Worm (Caenorhabditis elegans) whole organism, L4 larva: ENCODE measurements around the gene F19B2.6.

Experiments
- F44E2.7 ChIP-seq: fragments of 200-800 bp; sonication (Bioruptor generic); IDR thresholded peaks from 2 replicates; pipeline ENCODE4 v2.1.2; 2022; ENCODE audit warnings: missing genetic modification characterization, missing compliant biosample characterization
- F49E8.2 ChIP-seq: sonication (generic microtip); optimal IDR thresholded peaks from 2 replicates; lab custom pipeline; 2016; ENCODE audit warnings: missing compliant biosample characterization, mild to moderate bottlenecking, missing genetic modification characterization, borderline replicate concordance
- T20F7.1 ChIP-seq: fragments of 200-800 bp; sonication (Bioruptor generic); optimal IDR thresholded peaks from 2 replicates; lab custom pipeline; 2018; ENCODE audit warnings: mild to moderate bottlenecking, missing genetic modification characterization, missing compliant biosample characterization
- T26A8.4 ChIP-seq: fragments of 200-800 bp; sonication (Bioruptor generic); IDR thresholded peaks from 2 replicates; pipeline ENCODE4 v1.3.6; 2022; ENCODE audit warnings: missing genetic modification characterization, missing compliant biosample characterization
- Y5F2A.4 ChIP-seq: fragments of 200-800 bp; sonication (Bioruptor generic); optimal IDR thresholded peaks from 2 replicates; lab custom pipeline; 2018; ENCODE audit warnings: mild to moderate bottlenecking, missing genetic modification characterization, missing compliant biosample characterization
- Y75B8A.6 ChIP-seq: fragments of 200-800 bp; sonication (Bioruptor generic); IDR thresholded peaks from 2 replicates; pipeline ENCODE4 v1.3.6; 2022; ENCODE audit warnings: missing genetic modification reagents, missing genetic modification characterization, missing compliant biosample characterization
- aha-1 ChIP-seq: fragments of 150-350 bp; peaks from one replicate; lab custom pipeline; 2014; ENCODE audit warnings: missing biosample characterization, missing genetic modification characterization
- arid-1 ChIP-seq: fragments of 200-800 bp; sonication (Bioruptor generic); conservative IDR thresholded peaks from 2 replicates; pipeline ENCODE4 v1.3.6; 2022; ENCODE audit warnings: missing genetic modification reagents, missing genetic modification characterization, missing compliant biosample characterization
- ceh-20 ChIP-seq: fragments of 200-800 bp; sonication (Bioruptor generic); IDR thresholded peaks from 2 replicates; pipeline ENCODE4 v1.3.6; 2022; ENCODE audit warnings: missing genetic modification reagents, missing genetic modification characterization, missing compliant biosample characterization
- ceh-44 ChIP-seq: fragments of 200-800 bp; sonication (Bioruptor generic); IDR thresholded peaks from 2 replicates; pipeline ENCODE4 v1.3.6; 2022; ENCODE audit warnings: missing genetic modification reagents, missing genetic modification characterization, missing compliant biosample characterization
- ceh-62 ChIP-seq: sonication (generic microtip); optimal IDR thresholded peaks from 2 replicates; lab custom pipeline; 2017; ENCODE audit warnings: missing biosample characterization, missing genetic modification characterization
- daf-12 ChIP-seq: fragments of 150-350 bp; optimal IDR thresholded peaks from 2 replicates; lab custom pipeline; 2014; ENCODE audit warnings: missing biosample characterization, missing genetic modification reagents, missing genetic modification characterization
- daf-16 ChIP-seq, 3 experiments: sonication (generic microtip); optimal IDR thresholded peaks; 2 replicates each; lab custom pipeline; 2016 to 2017; ENCODE audit warnings: missing genetic modification characterization in 3 of 3, missing genetic modification reagents in 3 of 3, mild to moderate bottlenecking in 2 of 3, missing compliant biosample characterization in 2 of 3, missing biosample characterization in 1 of 3, moderate library complexity in 1 of 3
- daf-19 ChIP-seq: fragments of 200-800 bp; sonication (Bioruptor generic); conservative IDR thresholded peaks from 2 replicates; pipeline ENCODE4 v1.3.6; 2022; ENCODE audit warnings: missing genetic modification characterization, missing compliant biosample characterization
- dmd-6 ChIP-seq: fragments of 200-800 bp; sonication (Bioruptor generic); IDR thresholded peaks from 2 replicates; pipeline ENCODE4 v1.3.6; 2022; ENCODE audit warnings: missing genetic modification reagents, missing genetic modification characterization, missing compliant biosample characterization
- dmd-8 ChIP-seq: fragments of 200-800 bp; sonication (Bioruptor generic); IDR thresholded peaks from 2 replicates; pipeline ENCODE4 v1.3.6; 2022; ENCODE audit warnings: missing genetic modification characterization, missing compliant biosample characterization
- dve-1 ChIP-seq: sonication (generic microtip); optimal IDR thresholded peaks from 2 replicates; lab custom pipeline; 2017; ENCODE audit warnings: antibody characterized with exemption, mild to moderate bottlenecking, missing genetic modification characterization, missing compliant biosample characterization; ENCODE audit not compliant: insufficient read depth
- fkh-10 ChIP-seq: fragments of 150-350 bp; optimal IDR thresholded peaks from 2 replicates; lab custom pipeline; 2014; ENCODE audit warnings: missing biosample characterization, missing genetic modification reagents, missing genetic modification characterization
- fos-1 ChIP-seq: fragments of 150-350 bp; optimal IDR thresholded peaks from 2 replicates; lab custom pipeline; 2014; ENCODE audit warnings: missing biosample characterization, missing genetic modification characterization
- hif-1 ChIP-seq, 2 experiments: sonication (generic microtip); optimal IDR thresholded peaks; 2 replicates each; lab custom pipeline; 2016 to 2017; ENCODE audit warnings: missing compliant biosample characterization in 2 of 2, missing genetic modification characterization in 2 of 2, missing genetic modification reagents in 2 of 2, missing genotype in 2 of 2, mild to moderate bottlenecking in 1 of 2
- hlh-11 ChIP-seq: fragments of 200-800 bp; sonication (Bioruptor generic); optimal IDR thresholded peaks from 2 replicates; lab custom pipeline; 2018; ENCODE audit warnings: mild to moderate bottlenecking, missing genetic modification characterization, missing compliant biosample characterization
- lim-7 ChIP-seq: fragments of 200-800 bp; sonication (Bioruptor generic); IDR thresholded peaks from 2 replicates; pipeline ENCODE4 v1.3.6; 2022; ENCODE audit warnings: missing genetic modification characterization, missing compliant biosample characterization
- lin-1 ChIP-seq: fragments of 200-800 bp; sonication (Bioruptor generic); IDR thresholded peaks from 2 replicates; pipeline ENCODE4 v1.3.6; 2022; ENCODE audit warnings: missing genetic modification reagents, missing genetic modification characterization, missing compliant biosample characterization
- lin-29 ChIP-seq: fragments of 200-800 bp; sonication (Bioruptor generic); IDR thresholded peaks from 2 replicates; pipeline ENCODE4 v1.3.6; 2022; ENCODE audit warnings: missing genetic modification reagents, missing genetic modification characterization, missing compliant biosample characterization
- lin-38 ChIP-seq: fragments of 200-800 bp; sonication (Bioruptor generic); IDR thresholded peaks from 2 replicates; pipeline ENCODE4 v1.3.6; 2022; ENCODE audit warnings: missing genetic modification reagents, missing genetic modification characterization, missing compliant biosample characterization
- lin-39 ChIP-seq: fragments of 150-350 bp; optimal IDR thresholded peaks from 2 replicates; lab custom pipeline; 2014; ENCODE audit warnings: missing biosample characterization, missing genetic modification reagents, missing genetic modification characterization
- lsy-2 ChIP-seq, 2 experiments: fragments of 150-350 bp in 1 of 2; sonication (generic microtip) in 1 of 2; optimal IDR thresholded peaks; 2 replicates each; lab custom pipeline; 2014 to 2017; ENCODE audit warnings: missing biosample characterization in 2 of 2, missing genetic modification characterization in 2 of 2
- madf-9 ChIP-seq: fragments of 200-800 bp; sonication (Bioruptor generic); conservative IDR thresholded peaks from 2 replicates; pipeline ENCODE4 v1.3.6; 2022; ENCODE audit warnings: missing genetic modification reagents, missing genetic modification characterization, missing compliant biosample characterization
- mdl-1 ChIP-seq, 2 experiments: fragments of 150-350 bp in 1 of 2; sonication (generic microtip) in 1 of 2; optimal IDR thresholded peaks; 2 replicates each; lab custom pipeline; 2014 to 2017; ENCODE audit warnings: missing biosample characterization in 2 of 2, missing genetic modification characterization in 2 of 2
- mxl-2 ChIP-seq: fragments of 200-800 bp; sonication (Bioruptor generic); conservative IDR thresholded peaks from 2 replicates; pipeline ENCODE4 v1.3.6; 2022; ENCODE audit warnings: missing genetic modification reagents, missing genetic modification characterization, missing compliant biosample characterization
- mxl-3 ChIP-seq: fragments of 200-800 bp; sonication (Bioruptor generic); optimal IDR thresholded peaks from 2 replicates; lab custom pipeline; 2018; ENCODE audit warnings: mild to moderate bottlenecking, missing genetic modification characterization, missing compliant biosample characterization
- nhr-10 ChIP-seq: fragments of 150-350 bp; optimal IDR thresholded peaks from 2 replicates; lab custom pipeline; 2014; ENCODE audit warnings: missing biosample characterization, missing genetic modification characterization
- nhr-237 ChIP-seq: sonication (generic microtip); optimal IDR thresholded peaks from 2 replicates; lab custom pipeline; 2017; ENCODE audit warnings: missing biosample characterization, missing genetic modification characterization
- nhr-25 ChIP-seq: sonication (generic microtip); optimal IDR thresholded peaks from 2 replicates; lab custom pipeline; 2017; ENCODE audit warnings: missing genetic modification characterization, mild to moderate bottlenecking, missing compliant biosample characterization, antibody characterized with exemption, moderate library complexity, borderline replicate concordance; ENCODE audit not compliant: insufficient read depth
- nhr-28 ChIP-seq: fragments of 150-350 bp; optimal IDR thresholded peaks from 2 replicates; lab custom pipeline; 2014; ENCODE audit warnings: missing biosample characterization, missing genetic modification characterization
- nhr-76 ChIP-seq: fragments of 150-350 bp; optimal IDR thresholded peaks from 2 replicates; lab custom pipeline; 2014; ENCODE audit warnings: missing biosample characterization, missing genetic modification characterization
- nhr-77 ChIP-seq: fragments of 150-350 bp; optimal IDR thresholded peaks from 2 replicates; lab custom pipeline; 2014; ENCODE audit warnings: missing biosample characterization, missing genetic modification characterization
- pqm-1 ChIP-seq: sonication (generic microtip); optimal IDR thresholded peaks from 2 replicates; lab custom pipeline; 2017; ENCODE audit warnings: missing biosample characterization, missing genetic modification characterization
- saeg-2 ChIP-seq: fragments of 200-800 bp; sonication (Bioruptor generic); IDR thresholded peaks from 2 replicates; pipeline ENCODE4 v1.3.6; 2022; ENCODE audit warnings: missing genetic modification reagents, missing genetic modification characterization, missing compliant biosample characterization
- skn-1 ChIP-seq: fragments of 150-350 bp; optimal IDR thresholded peaks from 2 replicates; lab custom pipeline; 2014; ENCODE audit warnings: missing biosample characterization, missing genetic modification characterization
- snpc-4 ChIP-seq: fragments of 150-350 bp; optimal IDR thresholded peaks from 2 replicates; lab custom pipeline; 2014; ENCODE audit warnings: missing biosample characterization, missing genetic modification characterization
- unc-62 ChIP-seq, 3 experiments: fragments of 150-350 bp in 1 of 3; sonication (generic microtip); optimal IDR thresholded peaks in 2 of 3; peaks in 1 of 3; 1 replicate in 1 of 3; 2 replicates in 2 of 3; lab custom pipeline; 2014 to 2017; ENCODE audit warnings: missing biosample characterization in 3 of 3, missing genetic modification characterization in 3 of 3, missing genetic modification reagents in 3 of 3, missing genotype in 1 of 3
- zfp-2 ChIP-seq: sonication (generic microtip); optimal IDR thresholded peaks from 2 replicates; lab custom pipeline; 2016; ENCODE audit warnings: mild to moderate bottlenecking, missing genetic modification characterization, missing compliant biosample characterization
- zip-11 ChIP-seq: fragments of 200-800 bp; sonication (Bioruptor generic); IDR thresholded peaks from 2 replicates; pipeline ENCODE4 v1.3.6; 2022; ENCODE audit warnings: missing genetic modification characterization, missing compliant biosample characterization
- zip-2 ChIP-seq: fragments of 150-350 bp; optimal IDR thresholded peaks from 2 replicates; lab custom pipeline; 2014; ENCODE audit warnings: missing biosample characterization, missing genetic modification characterization
- ztf-11 ChIP-seq: fragments of 150-350 bp; optimal IDR thresholded peaks from 2 replicates; lab custom pipeline; 2014; ENCODE audit warnings: missing biosample characterization, missing genetic modification characterization

The F19B2.6 gene

DNA sequence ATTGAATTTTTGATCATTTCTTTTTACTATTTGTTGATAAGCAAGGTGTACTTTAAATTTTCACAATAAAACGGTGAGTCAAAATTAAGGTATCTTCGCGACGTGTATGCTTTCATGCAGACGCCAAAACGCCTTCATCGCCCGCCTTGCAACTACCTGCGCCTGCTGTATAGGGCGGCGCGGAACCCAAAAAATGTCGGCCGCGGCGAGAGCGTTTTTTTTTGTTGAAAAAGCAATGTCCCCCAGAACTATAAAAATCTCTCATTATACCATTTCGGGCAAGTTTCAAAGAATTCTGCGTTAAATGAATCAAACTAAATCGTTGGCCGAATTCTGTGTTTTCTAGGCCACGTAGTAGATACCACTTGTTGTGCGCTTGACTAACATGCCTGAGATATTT lies 14.6 kb upstream of the F19B2.6 start:
- no peak for TF ChIP-seq Y75B8A.6 (GFP tag; lab: Robert Waterston, UW)
- no peak for TF ChIP-seq zip-2 (tag; lab: Kevin White, UChicago)
- TF ChIP-seq mdl-1 (tag; optimal IDR thresholded peaks at IDR 0.05; lab: Kevin White, UChicago), result no peak
- TF ChIP-seq madf-9 (GFP tag; lab: Robert Waterston, UW), result no peak

- TF ChIP-seq T20F7.1 (GFP tag; lab: Kevin White, UChicago) (peak; percentile 27), nhr-237 (no peak), nhr-77 (tag; lab: Kevin White, UChicago) (peak; percentile 77), lin-38 (GFP tag; lab: Robert Waterston, UW) (no peak), hif-1 (tag; optimal IDR thresholded peaks at IDR 0.05; lab: Kevin White, UChicago) (no peak), hlh-11 (tag; lab: Kevin White, UChicago) (peak; percentile 54), dmd-8 (GFP tag; lab: Robert Waterston, UW) (no peak), T26A8.4 (no peak), nhr-76 (no peak), nhr-28 (tag; lab: Kevin White, UChicago) (peak; percentile 66), ceh-62 (no peak), dve-1 (tag; lab: Kevin White, UChicago) (peak; percentile 80), mdl-1 (tag; optimal IDR thresholded peaks at IDR 0.05; lab: Kevin White, UChicago) (peak in 1 of 2 experiments; percentile 5), F49E8.2 (tag; lab: Kevin White, UChicago) (no peak), daf-19 (GFP tag; lab: Robert Waterston, UW) (no peak), lim-7 (GFP tag; lab: Robert Waterston, UW) (no peak), lin-1 (GFP tag; lab: Robert Waterston, UW) (peak; percentile 55; the same call in 1 of the 2 replicates), zfp-2 (no peak), lsy-2 (tag; optimal IDR thresholded peaks at IDR 0.05; lab: Kevin White, UChicago) (no peak), lin-39 (tag; lab: Kevin White, UChicago) (no peak), mxl-2 (GFP tag; lab: Robert Waterston, UW) (no peak), ceh-20 (GFP tag; lab: Robert Waterston, UW) (no peak), daf-12 (tag; lab: Kevin White, UChicago) (no peak), F44E2.7 (no peak), Y5F2A.4 (no peak), mxl-3 (GFP tag; lab: Kevin White, UChicago) (no peak), fos-1 (tag; lab: Kevin White, UChicago) (no peak), saeg-2 (no peak), arid-1 (no peak), dmd-6 (GFP tag; lab: Robert Waterston, UW) (peak; percentile 58), ztf-11 (no peak), nhr-25 (no peak), skn-1 (no peak), pqm-1 (peak; percentile 98), lin-29 (GFP tag; lab: Robert Waterston, UW) (no peak), daf-16 (GFP tag; optimal IDR thresholded peaks at IDR 0.05; lab: Kevin White, UChicago) (no peak), daf-16 (tag; optimal IDR thresholded peaks at IDR 0.05; lab: Kevin White, UChicago) (peak; percentile 72), aha-1 (no peak), Y75B8A.6 (GFP tag; lab: Robert Waterston, UW) (no peak), fkh-10 (no peak), unc-62 (GFP tag; optimal IDR thresholded peaks at IDR 0.05 in 1 of 2; lab: Kevin White, UChicago) (no peak), unc-62 (tag; optimal IDR thresholded peaks at IDR 0.05; lab: Kevin White, UChicago) (no peak), ceh-44 (GFP tag; lab: Robert Waterston, UW) (no peak), snpc-4 (tag; lab: Kevin White, UChicago) (no peak), nhr-10 (no peak), zip-11 (no peak), madf-9 (GFP tag; lab: Robert Waterston, UW) (no peak)
Observed at ce11 chrV:20147662-20148245, 10.6 kb upstream of the F19B2.6 start, which contains the start of gene Y113G7A.13. TSS of gene Y113G7A.13 (plus strand) at chrV:20148195.
